Fruit fly (Drosophila melanogaster) whole organism, larva: Measurements from ENCODE around the gene CNMa.
A peak's percentile ranks its signal among the peaks of the same experiment; 100 is the strongest.

Experiments
- noc ChIP-seq: fragments of 200-800 bp; sonication (Bioruptor generic); optimal IDR thresholded peaks from 3 replicates; lab custom pipeline; 2019; ENCODE audit warnings: missing biosample characterization, mild to moderate bottlenecking, missing genetic modification characterization, moderate library complexity

Gene CNMa

dm6 chr3L:1866021-1866811, 10.8 kb upstream of the CNMa start:
- TF ChIP-seq noc (tag; lab: Kevin White, UChicago): peak; percentile 7

dm6 chr3L:1865121-1865727, 9.8 kb upstream of the CNMa start, which contains the start of the genes HBS1 and CG12025:
Gene HBS1, minus strand, starts transcription at chr3L:1865240.
Gene CG12025, plus strand, starts transcription at chr3L:1865430.
- TF ChIP-seq noc (tag; lab: Kevin White, UChicago): peak; percentile 21

- peak; percentile 58 for TF ChIP-seq noc (tag; lab: Kevin White, UChicago)
These were observed 6.5 kb upstream of the CNMa start, which contains the start of gene Rap1 for dm6 chr3L:1861794-1862447. Gene Rap1, minus strand, starts transcription at chr3L:1862239.

- TF ChIP-seq noc (tag; lab: Kevin White, UChicago): no peak
These were observed 6.0 kb upstream of the CNMa start for dm6 chr3L:1861400-1861793.

- TF ChIP-seq noc (tag; lab: Kevin White, UChicago): no peak
These were observed 5.4 kb upstream of the CNMa start for dm6 chr3L:1860749-1861148.

dm6 chr3L:1859563-1859962, 4.2 kb upstream of the CNMa start:
- TF ChIP-seq noc (tag; lab: Kevin White, UChicago): no peak

dm6 chr3L:1856467-1857350, 1.3 kb upstream of the CNMa start, which contains the start of gene CG12024:
Gene CG12024, plus strand, starts transcription at chr3L:1857165.
- peak; percentile 50 for TF ChIP-seq noc (tag; lab: Kevin White, UChicago)

- no peak for TF ChIP-seq noc (tag; lab: Kevin White, UChicago)
These were observed 2.1 kb downstream of the CNMa start for dm6 chr3L:1853277-1853676.

dm6 chr3L:1850498-1850897, 4.9 kb downstream of the CNMa start:
- no peak for TF ChIP-seq noc (tag; lab: Kevin White, UChicago)

dm6 chr3L:1844600-1844999, 10.8 kb downstream of the CNMa start:
- TF ChIP-seq noc (tag; lab: Kevin White, UChicago): no peak

dm6 chr3L:1841984-1842383, 13.4 kb downstream of the CNMa start, which contains the start of gene Cpr62Bc:
Gene Cpr62Bc, minus strand, starts transcription at chr3L:1842084.
- no peak for TF ChIP-seq noc (tag; lab: Kevin White, UChicago)

dm6 chr3L:1835064-1835463, 20.3 kb downstream of the CNMa start, which contains the start of gene Cpr62Bb:
Gene Cpr62Bb, minus strand, starts transcription at chr3L:1835164.
- no peak for TF ChIP-seq noc (tag; lab: Kevin White, UChicago)

- TF ChIP-seq noc (tag; lab: Kevin White, UChicago): no peak
These were observed 23.6 kb downstream of the CNMa start, which contains the start of gene Cpr62Ba for dm6 chr3L:1831753-1832268. Gene Cpr62Ba, minus strand, starts transcription at chr3L:1831783.

- TF ChIP-seq noc (tag; lab: Kevin White, UChicago): no peak
These were observed 25.9 kb downstream of the CNMa start for dm6 chr3L:1829539-1829938.
